Fruit fly (Drosophila melanogaster) whole organism, wandering third instar larva: ENCODE results near the gene Ide.

Experiments
- Abd-B ChIP-seq: fragments of >200 bp; optimal IDR thresholded peaks from 2 replicates; lab custom pipeline; 2017; ENCODE audit warnings: missing biosample characterization, missing genetic modification characterization
- CG32264 ChIP-seq: fragments of 200-800 bp; sonication (Bioruptor generic); optimal IDR thresholded peaks from 2 replicates; lab custom pipeline; 2016; ENCODE audit warnings: missing biosample characterization, missing genetic modification characterization
- CG9705 ChIP-seq: fragments of 200-800 bp; sonication (Bioruptor generic); optimal IDR thresholded peaks from 2 replicates; lab custom pipeline; 2018; ENCODE audit warnings: missing biosample characterization, mild to moderate bottlenecking, missing genetic modification characterization
- Dif ChIP-seq: fragments of 200-275, 200-300 bp; sonication (Bioruptor generic); optimal IDR thresholded peaks from 2 replicates; lab custom pipeline; 2018; ENCODE audit warnings: missing biosample characterization, missing genetic modification characterization; ENCODE audit not compliant: partially characterized antibody
- GATAd ChIP-seq: sonication (Bioruptor generic); optimal IDR thresholded peaks from 2 replicates; lab custom pipeline; 2016; ENCODE audit warnings: missing biosample characterization, missing genetic modification characterization
- HLH106 ChIP-seq: fragments of 200-800 bp; optimal IDR thresholded peaks from 3 replicates; lab custom pipeline; 2019; ENCODE audit warnings: missing biosample characterization, mild to moderate bottlenecking, missing genetic modification characterization, moderate library complexity
- Hnf4 ChIP-seq: fragments of 200-800 bp; sonication (Bioruptor generic); optimal IDR thresholded peaks from 2 replicates; lab custom pipeline; 2016; ENCODE audit warnings: missing biosample characterization, mild to moderate bottlenecking, missing genetic modification characterization
- Hr78 ChIP-seq: fragments of >200 bp; optimal IDR thresholded peaks from 2 replicates; lab custom pipeline; 2017; ENCODE audit warnings: missing biosample characterization, missing genetic modification characterization
- Hr83 ChIP-seq: fragments of 200-300 bp; sonication (Bioruptor generic); optimal IDR thresholded peaks from 2 replicates; lab custom pipeline; 2016; ENCODE audit warnings: missing biosample characterization, mild to moderate bottlenecking, missing genetic modification characterization, moderate library complexity; ENCODE audit not compliant: poor library complexity, severe bottlenecking
- Jra ChIP-seq: sonication (Bioruptor generic); optimal IDR thresholded peaks from 2 replicates; lab custom pipeline; 2016; ENCODE audit warnings: missing biosample characterization, missing genetic modification characterization
- Myc ChIP-seq: fragments of >200 bp; optimal IDR thresholded peaks from 2 replicates; lab custom pipeline; 2017
- N ChIP-seq: fragments of >200 bp; optimal IDR thresholded peaks from 2 replicates; lab custom pipeline; 2018; ENCODE audit warnings: missing biosample characterization, missing external identifiers, missing genetic modification characterization
- OdsH ChIP-seq: fragments of 200-800 bp; sonication (Bioruptor generic); optimal IDR thresholded peaks from 2 replicates; lab custom pipeline; 2016; ENCODE audit warnings: missing biosample characterization, mild to moderate bottlenecking, missing genetic modification characterization
- Rel ChIP-seq, 2 experiments: fragments of 200-800 bp; sonication (Bioruptor generic) in 1 of 2; optimal IDR thresholded peaks; 2 replicates in 1 of 2; 3 replicates in 1 of 2; lab custom pipeline; 2016 to 2019; ENCODE audit warnings: mild to moderate bottlenecking in 2 of 2, missing biosample characterization in 2 of 2, missing genetic modification characterization in 2 of 2, moderate library complexity in 1 of 2
- Sp1 ChIP-seq: fragments of 200-800 bp; sonication (Bioruptor generic); optimal IDR thresholded peaks from 3 replicates; lab custom pipeline; 2019; ENCODE audit warnings: missing biosample characterization, mild to moderate bottlenecking, missing genetic modification characterization, moderate library complexity
- Vsx2 ChIP-seq: fragments of 200-300, 225-300 bp; sonication (Bioruptor generic); optimal IDR thresholded peaks from 2 replicates; lab custom pipeline; 2018; ENCODE audit warnings: missing biosample characterization, missing genetic modification characterization; ENCODE audit not compliant: partially characterized antibody
- br ChIP-seq: fragments of 200-800 bp; sonication (Bioruptor generic); optimal IDR thresholded peaks from 2 replicates; lab custom pipeline; 2016; ENCODE audit warnings: missing biosample characterization, missing genetic modification characterization
- brk ChIP-seq: fragments of 200-800 bp; sonication (Bioruptor generic); optimal IDR thresholded peaks from 2 replicates; lab custom pipeline; 2016; ENCODE audit warnings: missing biosample characterization, mild to moderate bottlenecking, missing genetic modification characterization
- dl ChIP-seq, 2 experiments: fragments of 175-275, 200-275 bp in 1 of 2; fragments of 200-275 bp in 1 of 2; sonication (Bioruptor generic); optimal IDR thresholded peaks; lab custom pipeline; 2018; ENCODE audit warnings: mild to moderate bottlenecking in 2 of 2, missing biosample characterization in 2 of 2, missing genetic modification characterization in 2 of 2, moderate library complexity in 2 of 2; ENCODE audit not compliant: partially characterized antibody in 2 of 2, insufficient read depth in 1 of 2
- dmrt93B ChIP-seq: fragments of 200-800 bp; sonication (Bioruptor generic); optimal IDR thresholded peaks from 2 replicates; lab custom pipeline; 2018; ENCODE audit warnings: missing biosample characterization, mild to moderate bottlenecking, missing genetic modification characterization
- ey ChIP-seq: fragments of 200-800 bp; sonication (Bioruptor generic); optimal IDR thresholded peaks from 2 replicates; lab custom pipeline; 2016; ENCODE audit warnings: missing biosample characterization, missing genetic modification characterization
- foxo ChIP-seq, 2 experiments: fragments of 200-800 bp; sonication (Bioruptor generic); optimal IDR thresholded peaks; 2 replicates in 1 of 2; 3 replicates in 1 of 2; lab custom pipeline; 2016 to 2017; ENCODE audit warnings: missing biosample characterization in 2 of 2, missing genetic modification characterization in 2 of 2
- fru ChIP-seq: fragments of 200-800 bp; sonication (Bioruptor generic); optimal IDR thresholded peaks from 3 replicates; lab custom pipeline; 2016; ENCODE audit warnings: missing biosample characterization, mild to moderate bottlenecking, missing genetic modification characterization
- h ChIP-seq: fragments of 200-800 bp; sonication (Bioruptor generic); optimal IDR thresholded peaks from 3 replicates; lab custom pipeline; 2016; ENCODE audit warnings: missing biosample characterization, mild to moderate bottlenecking, missing genetic modification characterization
- jim ChIP-seq: fragments of 175-275, 200-325 bp; sonication (Bioruptor generic); optimal IDR thresholded peaks from 2 replicates; lab custom pipeline; 2016; ENCODE audit warnings: missing biosample characterization, mild to moderate bottlenecking, missing genetic modification characterization
- lola ChIP-seq: fragments of >200 bp; optimal IDR thresholded peaks from 2 replicates; lab custom pipeline; 2017; ENCODE audit warnings: missing biosample characterization, missing genetic modification characterization
- pan ChIP-seq: fragments of >200 bp; optimal IDR thresholded peaks from 2 replicates; lab custom pipeline; 2017
- rgr ChIP-seq: fragments of 200-800 bp; sonication (Bioruptor generic); optimal IDR thresholded peaks from 3 replicates; lab custom pipeline; 2016; ENCODE audit warnings: missing biosample characterization, mild to moderate bottlenecking, missing genetic modification characterization
- sv ChIP-seq: fragments of 200-800 bp; sonication (Bioruptor generic); optimal IDR thresholded peaks from 3 replicates; lab custom pipeline; 2016; ENCODE audit warnings: missing biosample characterization, missing genetic modification characterization
- tai ChIP-seq: sonication (Bioruptor generic); optimal IDR thresholded peaks from 2 replicates; lab custom pipeline; 2016; ENCODE audit warnings: missing biosample characterization, missing genetic modification characterization
- usp ChIP-seq: fragments of >200 bp; optimal IDR thresholded peaks from 2 replicates; lab custom pipeline; 2017; ENCODE audit warnings: missing biosample characterization, missing genetic modification characterization
- woc ChIP-seq: sonication (Bioruptor generic); optimal IDR thresholded peaks from 2 replicates; lab custom pipeline; 2016; ENCODE audit warnings: missing biosample characterization, mild to moderate bottlenecking, missing genetic modification characterization

Ide gene

dm6 chr3L:20388983-20389382 is 13.3 kb upstream of the Ide start:
- TF ChIP-seq h (GFP tag; lab: Kevin White, UChicago) (peak; percentile 73), fru (GFP tag; lab: Kevin White, UChicago) (peak; percentile 24), Dif (GFP tag; lab: Kevin White, UChicago) (no peak), CG32264 (GFP tag; lab: Kevin White, UChicago) (no peak), ey (GFP tag; lab: Kevin White, UChicago) (peak; percentile 57), OdsH (peak; percentile 40), tai (GFP tag; lab: Kevin White, UChicago) (no peak), foxo (GFP tag; optimal IDR thresholded peaks at IDR 0.05; lab: Kevin White, UChicago) (peak in 1 of 2 experiments; percentile 44), rgr (GFP tag; lab: Kevin White, UChicago) (peak; percentile 51), brk (GFP tag; lab: Kevin White, UChicago) (peak; percentile 20), pan (lab: Kevin White, UChicago) (no peak)

dm6 chr3L:20387843-20388163 is 12.1 kb upstream of the Ide start:
- TF ChIP-seq HLH106 (tag; lab: Kevin White, UChicago), result no peak
- no peak for TF ChIP-seq Abd-B (GFP tag; lab: Kevin White, UChicago)
- TF ChIP-seq CG32264 (GFP tag; lab: Kevin White, UChicago), result no peak
- TF ChIP-seq woc (GFP tag; lab: Kevin White, UChicago), result no peak
- no peak for TF ChIP-seq CG9705 (GFP tag; lab: Kevin White, UChicago)
- no peak for TF ChIP-seq dl (GFP tag; optimal IDR thresholded peaks at IDR 0.05; lab: Kevin White, UChicago; ENCODE audit: insufficient read depth in 1 of 2, partially characterized antibody in 2 of 2)
- no peak for TF ChIP-seq Hnf4 (GFP tag; lab: Kevin White, UChicago)
- TF ChIP-seq Vsx2 (GFP tag; lab: Kevin White, UChicago), result no peak
- TF ChIP-seq, all 38 proteins: peak for 0

DNA sequence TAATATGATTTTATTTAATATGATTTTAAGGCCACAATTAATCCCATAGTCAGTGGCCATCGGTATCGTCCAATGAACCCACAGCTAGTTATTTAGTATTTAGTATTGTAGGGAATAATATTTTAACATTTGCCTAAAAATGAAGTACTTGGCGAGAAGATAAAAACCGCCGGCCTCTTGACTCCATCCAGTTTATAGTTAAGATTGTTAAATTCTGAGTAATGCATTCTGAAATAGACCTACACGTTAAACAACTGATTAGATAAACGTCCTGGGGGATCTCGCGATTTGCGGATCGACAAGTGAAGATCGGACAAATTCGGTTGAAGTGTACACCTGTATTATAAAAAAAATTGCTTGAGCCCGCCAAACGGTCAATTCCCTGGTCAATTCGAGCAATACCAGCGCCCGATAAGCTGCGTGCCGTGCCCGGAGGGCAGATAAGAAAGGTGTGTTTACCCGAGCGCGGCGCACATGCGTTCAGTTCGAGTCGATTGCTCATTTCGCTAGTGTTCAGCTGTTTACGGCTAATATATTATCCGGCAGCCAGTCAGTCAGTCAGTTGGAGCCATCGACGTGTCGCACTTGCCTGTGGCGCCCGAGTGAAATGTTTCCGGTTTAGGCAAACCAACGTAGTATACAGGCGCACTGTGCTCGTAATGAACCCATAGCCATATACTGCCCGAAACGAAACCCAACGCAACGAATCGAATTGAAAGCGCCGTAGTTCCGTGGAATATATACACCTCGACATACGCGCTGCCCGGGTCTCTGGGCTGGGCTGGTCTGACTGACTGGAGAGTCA is 11.5 kb upstream of the Ide start:
- no peak for TF ChIP-seq CG9705 (GFP tag; lab: Kevin White, UChicago)
- no peak for TF ChIP-seq Myc (lab: Kevin White, UChicago)
- peak; percentile 5 for TF ChIP-seq Sp1 (GFP tag; lab: Kevin White, UChicago)
- no peak for TF ChIP-seq brk (GFP tag; lab: Kevin White, UChicago)
- TF ChIP-seq Abd-B (GFP tag; lab: Kevin White, UChicago), result no peak
- no peak for TF ChIP-seq Hnf4 (GFP tag; lab: Kevin White, UChicago)
- TF ChIP-seq dmrt93B, result no peak
- no peak for TF ChIP-seq ey (GFP tag; lab: Kevin White, UChicago)
- TF ChIP-seq tai (GFP tag; lab: Kevin White, UChicago), result no peak
- TF ChIP-seq jim (GFP tag; lab: Kevin White, UChicago), result no peak
- TF ChIP-seq Rel (GFP tag; optimal IDR thresholded peaks at IDR 0.05; lab: Kevin White, UChicago), result no peak
- TF ChIP-seq Rel (tag; optimal IDR thresholded peaks at IDR 0.05; lab: Kevin White, UChicago), result peak; percentile 79
- TF ChIP-seq sv (GFP tag; lab: Kevin White, UChicago), result no peak
- no peak for TF ChIP-seq CG32264 (GFP tag; lab: Kevin White, UChicago)
- TF ChIP-seq Jra (GFP tag; lab: Kevin White, UChicago), result peak; percentile 0
- TF ChIP-seq usp (GFP tag; lab: Kevin White, UChicago), result no peak
- no peak for TF ChIP-seq GATAd (GFP tag; lab: Kevin White, UChicago)
- peak; percentile 59 for TF ChIP-seq h (GFP tag; lab: Kevin White, UChicago)
- TF ChIP-seq rgr (GFP tag; lab: Kevin White, UChicago), result no peak
- no peak for TF ChIP-seq N (GFP tag; lab: Kevin White, UChicago)
- peak; percentile 37 for TF ChIP-seq Hr83 (GFP tag; lab: Kevin White, UChicago)
- TF ChIP-seq br, result no peak
- TF ChIP-seq lola, result no peak
- no peak for TF ChIP-seq OdsH
- TF ChIP-seq Vsx2 (GFP tag; lab: Kevin White, UChicago), result no peak
- TF ChIP-seq dl (GFP tag; optimal IDR thresholded peaks at IDR 0.05; lab: Kevin White, UChicago; ENCODE audit: insufficient read depth in 1 of 2, partially characterized antibody in 2 of 2), result no peak
- TF ChIP-seq Hr78 (GFP tag; lab: Kevin White, UChicago), result no peak
- no peak for TF ChIP-seq woc (GFP tag; lab: Kevin White, UChicago)
